Fruit fly (Drosophila melanogaster) whole organism, pupa: ENCODE results near the gene CecA1.

Experiments
- CG12605 ChIP-seq: fragments of 200-800 bp; sonication (Bioruptor generic); IDR thresholded peaks from 2 replicates; pipeline ENCODE4 v1.3.6; 2022; ENCODE audit warnings: missing biosample characterization, missing genetic modification characterization
- CG13204 ChIP-seq: fragments of 200-800 bp; sonication (Bioruptor generic); optimal IDR thresholded peaks from 2 replicates; lab custom pipeline; 2018; ENCODE audit warnings: missing biosample characterization, mild to moderate bottlenecking, missing genetic modification characterization, moderate library complexity
- CG14655 ChIP-seq: fragments of 200-800 bp; sonication (Bioruptor generic); optimal IDR thresholded peaks from 3 replicates; lab custom pipeline; 2017; ENCODE audit warnings: mild to moderate bottlenecking, missing biosample characterization, missing genetic modification reagents, missing genetic modification characterization
- CG15710 ChIP-seq: fragments of 200-800 bp; sonication (Bioruptor generic); optimal IDR thresholded peaks from 2 replicates; lab custom pipeline; 2018; ENCODE audit warnings: missing biosample characterization, mild to moderate bottlenecking, missing genetic modification characterization, moderate library complexity
- CG17806 ChIP-seq: fragments of 200-800 bp; sonication (Bioruptor generic); optimal IDR thresholded peaks from 2 replicates; lab custom pipeline; 2018; ENCODE audit warnings: missing biosample characterization, mild to moderate bottlenecking, missing genetic modification characterization, moderate library complexity
- CG32121 ChIP-seq: fragments of 200-800 bp; sonication (Bioruptor generic); IDR thresholded peaks from 2 replicates; pipeline ENCODE4 v1.3.6; 2022; ENCODE audit warnings: missing biosample characterization, missing genetic modification characterization
- CG8301 ChIP-seq: fragments of 200-800 bp; sonication (Bioruptor generic); optimal IDR thresholded peaks from 2 replicates; lab custom pipeline; 2018; ENCODE audit warnings: missing biosample characterization, mild to moderate bottlenecking, missing genetic modification characterization
- EcR ChIP-seq: fragments of 200-800 bp; sonication (Bioruptor generic); optimal IDR thresholded peaks from 3 replicates; lab custom pipeline; 2019; ENCODE audit warnings: missing biosample characterization, missing genetic modification characterization, mild to moderate bottlenecking, moderate library complexity, missing genetic modification reagents
- Pif1B ChIP-seq: fragments of 200-800 bp; sonication (Bioruptor generic); optimal IDR thresholded peaks from 3 replicates; lab custom pipeline; 2016; ENCODE audit warnings: missing biosample characterization, missing genetic modification characterization
- fd96Ca ChIP-seq: fragments of 200-800 bp; sonication (Bioruptor generic); IDR thresholded peaks from 3 replicates; pipeline ENCODE4 v1.3.6; 2022; ENCODE audit warnings: missing biosample characterization, missing genetic modification characterization

DNA sequence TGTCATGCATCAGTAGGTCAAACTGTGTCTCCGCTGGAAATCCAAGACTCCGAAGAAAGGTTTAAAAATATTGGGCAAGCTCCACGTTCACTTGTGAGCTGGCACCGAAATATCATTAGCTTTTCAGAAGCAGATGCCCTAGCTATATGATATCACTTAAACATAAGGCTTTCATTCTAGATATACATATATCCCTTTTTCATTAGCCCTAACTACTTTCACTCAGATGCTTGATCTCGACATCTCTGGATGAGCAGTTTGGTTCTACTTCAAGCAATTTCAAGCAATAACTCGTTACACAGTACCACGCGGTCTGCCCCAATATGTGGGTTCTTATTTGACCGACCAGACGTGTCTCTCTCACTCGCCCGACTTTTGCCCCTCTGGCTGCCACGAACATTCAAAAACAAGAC, 19.2 kb upstream of the CecA1 start:
- TF ChIP-seq CG32121 (GFP tag; lab: Robert Waterston, UW) (no peak), CG8301 (tag; lab: Kevin White, UChicago) (peak; percentile 42), CG13204 (no peak), fd96Ca (GFP tag; lab: Robert Waterston, UW) (no peak), Pif1B (peak; percentile 65), EcR (GFP tag; lab: Kevin White, UChicago) (no peak), CG15710 (tag; lab: Kevin White, UChicago) (peak; percentile 43), CG14655 (GFP tag; lab: Kevin White, UChicago) (peak; percentile 48), CG12605 (GFP tag; lab: Robert Waterston, UW) (no peak), CG17806 (tag; lab: Kevin White, UChicago) (no peak)
